Comparison of ENCODE assay signal across 1 fruit fly cellular context in the genomic region with DNA sequence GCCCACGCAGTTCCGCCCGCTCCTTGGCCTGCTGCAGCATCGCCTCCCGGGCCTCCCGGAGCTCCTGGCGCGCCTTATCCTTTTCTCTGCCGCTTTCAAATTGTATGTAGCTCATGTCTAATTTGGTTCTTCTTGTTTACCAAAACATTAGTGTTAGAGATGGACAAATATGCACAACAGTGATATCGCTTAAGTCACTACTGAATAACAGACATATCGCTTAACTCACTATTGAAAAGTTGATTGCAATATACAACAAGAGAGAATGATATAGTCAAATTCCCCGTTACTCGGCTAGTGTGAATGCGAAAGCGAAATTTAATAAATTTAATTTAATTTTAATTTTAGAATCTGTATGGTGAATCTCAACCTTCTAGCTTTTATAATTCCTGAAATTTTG.
A peak's percentile ranks its signal among the peaks of the same experiment; 100 is the strongest.
TF ChIP-seq lines count a peak whose summit lies in the region.

CG9213 (minus strand) TSS at position 152 of the 400 bp plus-strand sequence.

TF ChIP-seq in whole organism, embryonic, 481 proteins besides CTCF, POLR2A, EP300 and RAD21 (continued from another document and continues in another):
- TF ChIP-seq hbn (GFP tag; IDR thresholded peaks at IDR 0.05; lab: Robert Waterston, UW; ENCODE audit: partially characterized antibody) (peak; percentile 77), MTF-1 (GFP tag; optimal IDR thresholded peaks at IDR 0.05; lab: Kevin White, UChicago; ENCODE audit: borderline replicate concordance) (no peak), Spps (tag; optimal IDR thresholded peaks at IDR 0.05; lab: Kevin White, UChicago) (no peak), gro (GFP tag; optimal IDR thresholded peaks at IDR 0.05; lab: Kevin White, UChicago) (no peak), MBD-R2 (GFP tag; IDR thresholded peaks at IDR 0.05; lab: Robert Waterston, UW) (peak; percentile 91), CG12391 (tag; optimal IDR thresholded peaks at IDR 0.05; lab: Kevin White, UChicago) (peak; percentile 0), Gug (GFP tag; IDR thresholded peaks at IDR 0.05; lab: Robert Waterston, UW) (no peak), CG4820 (GFP tag; optimal IDR thresholded peaks at IDR 0.05; lab: Kevin White, UChicago) (no peak), unpg (GFP tag; optimal IDR thresholded peaks at IDR 0.05; lab: Kevin White, UChicago) (no peak), MESR4 (GFP tag; optimal IDR thresholded peaks at IDR 0.05; lab: Kevin White, UChicago) (peak; percentile 40), CG8944 (GFP tag; optimal IDR thresholded peaks at IDR 0.05; lab: Kevin White, UChicago) (no peak), HLH3B (GFP tag; IDR thresholded peaks at IDR 0.05; lab: Robert Waterston, UW) (no peak), Dip3 (GFP tag; optimal IDR thresholded peaks at IDR 0.05; lab: Kevin White, UChicago) (no peak), CG8281 (tag; optimal IDR thresholded peaks at IDR 0.05; lab: Kevin White, UChicago) (peak; percentile 65), HmgZ (tag; optimal IDR thresholded peaks at IDR 0.05; lab: Kevin White, UChicago) (peak; percentile 35), Ravus (GFP tag; IDR thresholded peaks at IDR 0.05; lab: Robert Waterston, UW) (no peak), ssp (GFP tag; IDR thresholded peaks at IDR 0.05; lab: Robert Waterston, UW) (no peak), seq (GFP tag; IDR thresholded peaks at IDR 0.05; lab: Robert Waterston, UW) (no peak), CG8290 (GFP tag; optimal IDR thresholded peaks at IDR 0.05; lab: Kevin White, UChicago) (no peak), CG8290 (tag; optimal IDR thresholded peaks at IDR 0.05; lab: Kevin White, UChicago) (no peak), CG9609 (GFP tag; optimal IDR thresholded peaks at IDR 0.05; lab: Kevin White, UChicago) (no peak), CG31365 (tag; optimal IDR thresholded peaks at IDR 0.05; lab: Kevin White, UChicago) (no peak), CG3281 (GFP tag; optimal IDR thresholded peaks at IDR 0.05; lab: Kevin White, UChicago) (no peak), NK7.1 (GFP tag; optimal IDR thresholded peaks at IDR 0.05; lab: Kevin White, UChicago) (no peak), luna (GFP tag; optimal IDR thresholded peaks at IDR 0.05; lab: Kevin White, UChicago) (no peak), CG3838 (GFP tag; optimal IDR thresholded peaks at IDR 0.05; lab: Kevin White, UChicago) (no peak), ash1 (GFP tag; optimal IDR thresholded peaks at IDR 0.05; lab: Kevin White, UChicago) (no peak), CG2116 (GFP tag; optimal IDR thresholded peaks at IDR 0.05; lab: Kevin White, UChicago) (no peak), CG7987 (GFP tag; optimal IDR thresholded peaks at IDR 0.05; lab: Kevin White, UChicago) (no peak), caup (GFP tag; optimal IDR thresholded peaks at IDR 0.05; lab: Kevin White, UChicago; ENCODE audit: severe bottlenecking) (no peak), tap (tag; optimal IDR thresholded peaks at IDR 0.05; lab: Kevin White, UChicago) (no peak), nmo (GFP tag; optimal IDR thresholded peaks at IDR 0.05; lab: Kevin White, UChicago) (no peak), sna (GFP tag; IDR thresholded peaks at IDR 0.05; lab: Robert Waterston, UW; ENCODE audit: partially characterized antibody) (peak; percentile 47; the same call in 1 of the 2 replicates), GATAe (GFP tag; conservative IDR thresholded peaks at IDR 0.05; lab: Robert Waterston, UW) (no peak), CG14710 (tag; optimal IDR thresholded peaks at IDR 0.05; lab: Kevin White, UChicago) (peak; percentile 19), CG42726 (GFP tag; IDR thresholded peaks at IDR 0.05; lab: Robert Waterston, UW; ENCODE audit: partially characterized antibody) (peak; percentile 56; the same call in 1 of the 2 replicates), Myb (GFP tag; optimal IDR thresholded peaks at IDR 0.05; lab: Kevin White, UChicago) (peak; percentile 35), BtbVII (GFP tag; optimal IDR thresholded peaks at IDR 0.05; lab: Kevin White, UChicago) (no peak), kni (GFP tag; optimal IDR thresholded peaks at IDR 0.05; lab: Kevin White, UChicago) (no peak), CG32532 (GFP tag; IDR thresholded peaks at IDR 0.05; lab: Robert Waterston, UW) (peak; percentile 48; the same call in 1 of the 2 replicates), br (optimal IDR thresholded peaks at IDR 0.05; lab: Kevin White, UChicago) (no peak), Gsc (GFP tag; IDR thresholded peaks at IDR 0.05; lab: Robert Waterston, UW) (no peak), CG16815 (GFP tag; optimal IDR thresholded peaks at IDR 0.05; lab: Kevin White, UChicago) (no peak), sisA (GFP tag; IDR thresholded peaks at IDR 0.05; lab: Robert Waterston, UW) (no peak), CG34376 (GFP tag; optimal IDR thresholded peaks at IDR 0.05; lab: Kevin White, UChicago) (no peak), CG14441 (GFP tag; IDR thresholded peaks at IDR 0.05; lab: Robert Waterston, UW) (no peak), CG30020 (tag; optimal IDR thresholded peaks at IDR 0.05; lab: Kevin White, UChicago) (no peak), stc (GFP tag; IDR thresholded peaks at IDR 0.05; lab: Robert Waterston, UW) (no peak), CG2202 (tag; optimal IDR thresholded peaks at IDR 0.05; lab: Kevin White, UChicago) (no peak), yki (optimal IDR thresholded peaks at IDR 0.05; lab: Kevin White, UChicago) (no peak), CG17359 (tag; optimal IDR thresholded peaks at IDR 0.05; lab: Kevin White, UChicago) (no peak), CG14667 (GFP tag; IDR thresholded peaks at IDR 0.05; lab: Robert Waterston, UW) (no peak), E2f2 (GFP tag; IDR thresholded peaks at IDR 0.05; lab: Robert Waterston, UW) (0 out of 2 replicates have a peak, but pooled peaks have one; percentile 35), CG2199 (GFP tag; IDR thresholded peaks at IDR 0.05; lab: Robert Waterston, UW) (no peak), p53 (GFP tag; optimal IDR thresholded peaks at IDR 0.05; lab: Kevin White, UChicago) (no peak), Poxn (GFP tag; IDR thresholded peaks at IDR 0.05; lab: Robert Waterston, UW) (no peak), CG1832 (GFP tag; optimal IDR thresholded peaks at IDR 0.05; lab: Kevin White, UChicago) (no peak), jigr1 (GFP tag; IDR thresholded peaks at IDR 0.05; lab: Robert Waterston, UW) (no peak), ind (GFP tag; optimal IDR thresholded peaks at IDR 0.05; lab: Kevin White, UChicago) (no peak), vfl (GFP tag; optimal IDR thresholded peaks at IDR 0.05; lab: Kevin White, UChicago) (no peak), Sry-β (GFP tag; optimal IDR thresholded peaks at IDR 0.05; lab: Kevin White, UChicago) (no peak), psq (GFP tag; optimal IDR thresholded peaks at IDR 0.05; lab: Kevin White, UChicago) (no peak), Jarid2 (GFP tag; optimal IDR thresholded peaks at IDR 0.05; lab: Kevin White, UChicago) (no peak), ttk (GFP tag; IDR thresholded peaks at IDR 0.05; lab: Robert Waterston, UW) (no peak), Doc3 (GFP tag; IDR thresholded peaks at IDR 0.05; lab: Robert Waterston, UW; ENCODE audit: partially characterized antibody) (peak; percentile 86), CG3407 (GFP tag; optimal IDR thresholded peaks at IDR 0.05; lab: Kevin White, UChicago) (no peak), crp (GFP tag; optimal IDR thresholded peaks at IDR 0.05; lab: Kevin White, UChicago) (no peak), Ssrp (tag; optimal IDR thresholded peaks at IDR 0.05; lab: Kevin White, UChicago) (no peak), pho (GFP tag; optimal IDR thresholded peaks at IDR 0.05; lab: Kevin White, UChicago) (no peak), vnd (GFP tag; IDR thresholded peaks at IDR 0.05; lab: Robert Waterston, UW; ENCODE audit: partially characterized antibody) (peak; percentile 72), CG16779 (GFP tag; IDR thresholded peaks at IDR 0.05; lab: Robert Waterston, UW) (no peak), Dfd (GFP tag; optimal IDR thresholded peaks at IDR 0.05; lab: Kevin White, UChicago) (no peak), Bdp1 (GFP tag; optimal IDR thresholded peaks at IDR 0.05; lab: Kevin White, UChicago) (no peak), ro (GFP tag; IDR thresholded peaks at IDR 0.05; lab: Robert Waterston, UW) (no peak), CG7963 (GFP tag; IDR thresholded peaks at IDR 0.05; lab: Robert Waterston, UW; ENCODE audit: partially characterized antibody) (peak; percentile 49; the same call in 1 of the 3 replicates), CoRest (tag; optimal IDR thresholded peaks at IDR 0.05; lab: Kevin White, UChicago) (no peak), CG4854 (GFP tag; optimal IDR thresholded peaks at IDR 0.05; lab: Kevin White, UChicago) (no peak), Pdp1 (GFP tag; optimal IDR thresholded peaks at IDR 0.05; lab: Kevin White, UChicago) (peak in 1 of 2 experiments; percentile 13), pan (optimal IDR thresholded peaks at IDR 0.05; lab: Kevin White, UChicago) (no peak), pan (GFP tag; optimal IDR thresholded peaks at IDR 0.05 in 1 of 2, IDR thresholded peaks at IDR 0.05 in 1 of 2) (no peak), sd (tag; optimal IDR thresholded peaks at IDR 0.05; lab: Kevin White, UChicago) (no peak), fd3F (GFP tag; optimal IDR thresholded peaks at IDR 0.05; lab: Kevin White, UChicago) (no peak), CG15601 (tag; optimal IDR thresholded peaks at IDR 0.05; lab: Kevin White, UChicago) (no peak), ems (GFP tag; optimal IDR thresholded peaks at IDR 0.05; lab: Kevin White, UChicago) (no peak), Mrtf (GFP tag; IDR thresholded peaks at IDR 0.05; lab: Robert Waterston, UW) (no peak), dmrt11E (tag; optimal IDR thresholded peaks at IDR 0.05; lab: Kevin White, UChicago) (no peak), Ada2b (GFP tag; IDR thresholded peaks at IDR 0.05; lab: Robert Waterston, UW) (no peak), HLH4C (GFP tag; IDR thresholded peaks at IDR 0.05; lab: Robert Waterston, UW; ENCODE audit: partially characterized antibody) (peak; percentile 64), CG16813 (GFP tag; IDR thresholded peaks at IDR 0.05; lab: Robert Waterston, UW; ENCODE audit: partially characterized antibody) (peak; percentile 77), CG1529 (GFP tag; optimal IDR thresholded peaks at IDR 0.05; lab: Kevin White, UChicago) (no peak), Ptx1 (GFP tag; IDR thresholded peaks at IDR 0.05; lab: Robert Waterston, UW) (0 out of 2 replicates have a peak, but pooled peaks have one; percentile 12), unc-4 (GFP tag; IDR thresholded peaks at IDR 0.05; lab: Robert Waterston, UW; ENCODE audit: partially characterized antibody) (peak; percentile 81), bowl (GFP tag; IDR thresholded peaks at IDR 0.05; lab: Robert Waterston, UW) (no peak), pros (GFP tag; optimal IDR thresholded peaks at IDR 0.05; lab: Kevin White, UChicago) (no peak), rib (GFP tag; IDR thresholded peaks at IDR 0.05; lab: Robert Waterston, UW) (no peak), CHES-1-like (GFP tag; optimal IDR thresholded peaks at IDR 0.05; lab: Kevin White, UChicago) (no peak), hkb (optimal IDR thresholded peaks at IDR 0.05; lab: Kevin White, UChicago) (no peak), hkb (GFP tag; IDR thresholded peaks at IDR 0.05; lab: Robert Waterston, UW) (no peak), Dref (GFP tag; IDR thresholded peaks at IDR 0.05; lab: Robert Waterston, UW) (peak; percentile 56), CG31441 (GFP tag; IDR thresholded peaks at IDR 0.05; lab: Robert Waterston, UW) (peak; percentile 58; the same call in 1 of the 2 replicates), CG11398 (GFP tag; optimal IDR thresholded peaks at IDR 0.05; lab: Kevin White, UChicago) (no peak), usp (GFP tag; optimal IDR thresholded peaks at IDR 0.05; lab: Kevin White, UChicago) (no peak), chm (GFP tag; IDR thresholded peaks at IDR 0.05; lab: Robert Waterston, UW) (no peak), CG18619 (GFP tag; optimal IDR thresholded peaks at IDR 0.05; lab: Kevin White, UChicago) (no peak), ato (GFP tag; IDR thresholded peaks at IDR 0.05; lab: Robert Waterston, UW; ENCODE audit: partially characterized antibody) (peak; percentile 63), CG7556 (GFP tag; optimal IDR thresholded peaks at IDR 0.05; lab: Kevin White, UChicago) (no peak), CG33213 (GFP tag; optimal IDR thresholded peaks at IDR 0.05; lab: Kevin White, UChicago) (no peak), cas (GFP tag; IDR thresholded peaks at IDR 0.05; lab: Robert Waterston, UW) (no peak), lola (GFP tag; optimal IDR thresholded peaks at IDR 0.05; lab: Kevin White, UChicago) (no peak), CG17186 (GFP tag; optimal IDR thresholded peaks at IDR 0.05; lab: Kevin White, UChicago) (no peak), chif (GFP tag; optimal IDR thresholded peaks at IDR 0.05; lab: Kevin White, UChicago) (no peak), mirr (GFP tag; optimal IDR thresholded peaks at IDR 0.05; lab: Kevin White, UChicago) (no peak), CG15269 (tag; optimal IDR thresholded peaks at IDR 0.05; lab: Kevin White, UChicago) (no peak), CG3163 (GFP tag; optimal IDR thresholded peaks at IDR 0.05; lab: Kevin White, UChicago) (no peak), tgo (GFP tag; IDR thresholded peaks at IDR 0.05; lab: Robert Waterston, UW) (no peak), CG8359 (GFP tag; optimal IDR thresholded peaks at IDR 0.05; lab: Kevin White, UChicago; ENCODE audit: borderline replicate concordance) (no peak), salm (tag; optimal IDR thresholded peaks at IDR 0.05; lab: Kevin White, UChicago) (no peak), CG17328 (GFP tag; IDR thresholded peaks at IDR 0.05; lab: Robert Waterston, UW) (no peak), CG17829 (tag; optimal IDR thresholded peaks at IDR 0.05; lab: Kevin White, UChicago) (no peak), CG12942 (GFP tag; optimal IDR thresholded peaks at IDR 0.05; lab: Kevin White, UChicago) (no peak), CG14050 (GFP tag; IDR thresholded peaks at IDR 0.05; lab: Robert Waterston, UW) (no peak), fu2 (GFP tag; optimal IDR thresholded peaks at IDR 0.05; lab: Kevin White, UChicago) (no peak), Atf-2 (GFP tag; optimal IDR thresholded peaks at IDR 0.05; lab: Kevin White, UChicago) (no peak), CG15514 (GFP tag; optimal IDR thresholded peaks at IDR 0.05; lab: Kevin White, UChicago) (peak; percentile 19), mam (GFP tag; optimal IDR thresholded peaks at IDR 0.05; lab: Kevin White, UChicago) (peak; percentile 17), D19A (tag; optimal IDR thresholded peaks at IDR 0.05; lab: Kevin White, UChicago) (no peak), pnt (GFP tag; optimal IDR thresholded peaks at IDR 0.05; lab: Kevin White, UChicago) (no peak), Adf1 (GFP tag; IDR thresholded peaks at IDR 0.05; lab: Robert Waterston, UW) (no peak), TFAM (GFP tag; optimal IDR thresholded peaks at IDR 0.05; lab: Kevin White, UChicago) (no peak), CG4404 (GFP tag; IDR thresholded peaks at IDR 0.05; lab: Robert Waterston, UW) (no peak), bcd (GFP tag; optimal IDR thresholded peaks at IDR 0.05; lab: Kevin White, UChicago) (no peak)
